Worm (Caenorhabditis elegans): Measurements from ENCODE around the gene pgp-13.

- TF ChIP-seq flt-1 (GFP tag; IDR thresholded peaks at IDR 0.05), result no peak
- TF ChIP-seq med-1 (GFP tag; optimal IDR thresholded peaks at IDR 0.05; ENCODE audit: insufficient read depth), result no peak
- TF ChIP-seq cog-1 (tag; optimal IDR thresholded peaks at IDR 0.05), result no peak
Observed at ce11 chrX:12691306-12691705, 47.2 kb upstream of the pgp-13 start, which contains the start of gene ugt-50.
